Worm (Caenorhabditis elegans) whole organism, L4/young adult: ENCODE measurements around the gene unc-34.

ENCODE experiments used
- dao-5 ChIP-seq: sonication (generic microtip); optimal IDR thresholded peaks from 2 replicates; lab custom pipeline; 2016; ENCODE audit warnings: missing genotype, missing genetic modification characterization, moderate library complexity, missing compliant biosample characterization
- him-1 ChIP-seq: sonication (generic microtip); optimal IDR thresholded peaks from 2 replicates; lab custom pipeline; 2016; ENCODE audit warnings: missing genotype, missing genetic modification reagents, missing genetic modification characterization, missing compliant biosample characterization

- TF ChIP-seq dao-5 (tag; lab: Kevin White, UChicago) (no peak), him-1 (no peak)
Measured at ce11 chrV:949760-950159, 32.7 kb upstream of the unc-34 start, which contains the start of gene Y50D4C.6.
